Worm (Caenorhabditis elegans) whole organism, midembryonic: ENCODE measurements around the gene znf-622.

Experiments used
- T22C8.4 ChIP-seq: fragments of 200-800 bp; sonication (Bioruptor generic); IDR thresholded peaks from 2 replicates; pipeline ENCODE4 v1.3.6; 2022; ENCODE audit warnings: missing genetic modification characterization, missing compliant biosample characterization
- cog-1 ChIP-seq: sonication (generic microtip); optimal IDR thresholded peaks from 2 replicates; lab custom pipeline; 2016; ENCODE audit warnings: missing genetic modification characterization, missing compliant biosample characterization
- flt-1 ChIP-seq: fragments of 200-800 bp; sonication (Bioruptor generic); IDR thresholded peaks from 2 replicates; pipeline ENCODE4 v1.3.6; 2022; ENCODE audit warnings: missing genetic modification characterization, missing compliant biosample characterization
- klf-2 ChIP-seq: fragments of 200-800 bp; sonication (Bioruptor generic); conservative IDR thresholded peaks from 2 replicates; pipeline ENCODE4 v1.3.6; 2022; ENCODE audit warnings: missing genetic modification reagents, missing genetic modification characterization, missing compliant biosample characterization
- med-1 ChIP-seq: sonication (generic microtip); optimal IDR thresholded peaks from 2 replicates; lab custom pipeline; 2017; ENCODE audit warnings: missing genetic modification characterization, mild to moderate bottlenecking, missing compliant biosample characterization, antibody characterized with exemption, missing genetic modification reagents; ENCODE audit not compliant: insufficient read depth
- ref-1 ChIP-seq: fragments of 200-800 bp; sonication (Bioruptor generic); conservative IDR thresholded peaks from 2 replicates; pipeline ENCODE4 v1.3.6; 2022; ENCODE audit warnings: missing genetic modification reagents, missing genetic modification characterization, missing compliant biosample characterization
- tab-1 ChIP-seq: fragments of 200-800 bp; sonication (Bioruptor generic); IDR thresholded peaks from 2 replicates; pipeline ENCODE4 v1.3.6; 2022; ENCODE audit warnings: missing genetic modification characterization, missing compliant biosample characterization
- ztf-23 ChIP-seq: fragments of 200-800 bp; sonication (Bioruptor generic); IDR thresholded peaks from 2 replicates; pipeline ENCODE4 v1.3.6; 2022; ENCODE audit warnings: missing genetic modification reagents, missing genetic modification characterization, missing compliant biosample characterization
- ztf-29 ChIP-seq: fragments of 200-800 bp; sonication (Bioruptor generic); IDR thresholded peaks from 2 replicates; pipeline ENCODE4 v1.3.6; 2022; ENCODE audit warnings: missing genetic modification reagents, missing genetic modification characterization, missing compliant biosample characterization

Gene znf-622

DNA sequence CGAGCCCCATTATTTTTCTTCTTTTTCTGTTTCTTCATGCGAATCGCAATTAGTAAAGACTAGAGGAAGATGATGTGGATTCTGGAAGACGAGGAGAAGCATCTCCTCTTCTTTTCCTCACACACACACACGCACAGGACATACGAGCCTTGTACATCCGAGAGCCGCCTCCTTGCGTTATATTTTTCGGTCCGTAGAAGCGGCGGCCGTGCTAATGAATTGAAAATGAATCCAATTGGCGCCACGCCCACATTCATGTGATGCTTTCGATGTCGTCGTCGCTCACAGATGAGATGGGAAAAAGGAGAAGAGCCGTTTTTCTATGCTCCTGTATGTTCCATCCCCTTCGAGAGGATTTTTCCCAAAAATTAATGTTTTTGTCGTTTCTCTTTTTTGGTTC, 30.0 kb upstream of the znf-622 start:
- no peak for TF ChIP-seq flt-1 (GFP tag; lab: Robert Waterston, UW)
- no peak for TF ChIP-seq med-1 (GFP tag; lab: Kevin White, UChicago)
- TF ChIP-seq cog-1 (tag; lab: Kevin White, UChicago): no peak
- no peak for TF ChIP-seq klf-2 (GFP tag; lab: Robert Waterston, UW)
- TF ChIP-seq ztf-29 (GFP tag; lab: Robert Waterston, UW): no peak
- no peak for TF ChIP-seq T22C8.4 (GFP tag; lab: Robert Waterston, UW)
- no peak for TF ChIP-seq tab-1 (GFP tag; lab: Robert Waterston, UW)
- no peak for TF ChIP-seq ref-1 (GFP tag; lab: Robert Waterston, UW)
- no peak for TF ChIP-seq ztf-23 (GFP tag; lab: Robert Waterston, UW)

- TF ChIP-seq ztf-23 (GFP tag; lab: Robert Waterston, UW): no peak
- TF ChIP-seq cog-1 (tag; lab: Kevin White, UChicago): no peak
- TF ChIP-seq ztf-29 (GFP tag; lab: Robert Waterston, UW): no peak
- TF ChIP-seq med-1 (GFP tag; lab: Kevin White, UChicago): no peak
- no peak for TF ChIP-seq klf-2 (GFP tag; lab: Robert Waterston, UW)
- TF ChIP-seq flt-1 (GFP tag; lab: Robert Waterston, UW): no peak
- TF ChIP-seq tab-1 (GFP tag; lab: Robert Waterston, UW): no peak
- TF ChIP-seq T22C8.4 (GFP tag; lab: Robert Waterston, UW): no peak
- TF ChIP-seq ref-1 (GFP tag; lab: Robert Waterston, UW): no peak
Measured at ce11 chrIII:6352459-6352858, 29.0 kb upstream of the znf-622 start.

DNA sequence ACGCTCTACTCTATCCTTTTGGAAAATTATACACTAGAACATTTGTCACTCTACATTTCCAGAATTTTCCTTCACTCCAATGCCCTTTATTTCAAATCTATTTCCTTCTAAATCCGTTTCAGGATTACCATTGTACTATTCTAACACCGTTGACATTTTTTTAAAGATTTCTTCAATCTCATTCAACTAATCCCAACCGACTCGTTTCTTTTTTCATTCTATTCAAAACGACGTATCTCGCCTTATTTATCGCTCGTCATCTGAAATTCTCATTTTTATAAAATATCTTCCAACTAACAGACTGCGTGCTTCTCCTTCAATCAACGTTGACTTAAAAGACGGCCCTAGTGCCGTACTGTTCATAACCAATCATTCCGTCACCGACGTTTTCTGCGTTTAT, 28.4 kb upstream of the znf-622 start, which contains the start of gene akap-1:
akap-1 (plus strand) TSS at position 301 of the 400 bp plus-strand sequence.
- no peak for TF ChIP-seq T22C8.4 (GFP tag; lab: Robert Waterston, UW)
- no peak for TF ChIP-seq ztf-23 (GFP tag; lab: Robert Waterston, UW)

ce11 chrIII:6355359-6355758, 26.1 kb upstream of the znf-622 start:
- TF ChIP-seq klf-2 (GFP tag; lab: Robert Waterston, UW) (no peak), tab-1 (GFP tag; lab: Robert Waterston, UW) (no peak), ztf-29 (GFP tag; lab: Robert Waterston, UW) (no peak), med-1 (GFP tag; lab: Kevin White, UChicago) (no peak), cog-1 (tag; lab: Kevin White, UChicago) (no peak), ztf-23 (GFP tag; lab: Robert Waterston, UW) (no peak), ref-1 (GFP tag; lab: Robert Waterston, UW) (no peak), flt-1 (GFP tag; lab: Robert Waterston, UW) (no peak), T22C8.4 (GFP tag; lab: Robert Waterston, UW) (no peak)

ce11 chrIII:6356007-6356406, 25.4 kb upstream of the znf-622 start:
- TF ChIP-seq ztf-23 (GFP tag; lab: Robert Waterston, UW) (no peak), ztf-29 (GFP tag; lab: Robert Waterston, UW) (no peak), T22C8.4 (GFP tag; lab: Robert Waterston, UW) (no peak), cog-1 (tag; lab: Kevin White, UChicago) (no peak), klf-2 (GFP tag; lab: Robert Waterston, UW) (no peak), tab-1 (GFP tag; lab: Robert Waterston, UW) (no peak), flt-1 (GFP tag; lab: Robert Waterston, UW) (no peak), ref-1 (GFP tag; lab: Robert Waterston, UW) (no peak), med-1 (GFP tag; lab: Kevin White, UChicago) (no peak)

- TF ChIP-seq flt-1 (GFP tag; lab: Robert Waterston, UW) (no peak), ref-1 (GFP tag; lab: Robert Waterston, UW) (no peak), T22C8.4 (GFP tag; lab: Robert Waterston, UW) (no peak), klf-2 (GFP tag; lab: Robert Waterston, UW) (no peak), cog-1 (tag; lab: Kevin White, UChicago) (no peak), med-1 (GFP tag; lab: Kevin White, UChicago) (no peak), tab-1 (GFP tag; lab: Robert Waterston, UW) (no peak), ztf-29 (GFP tag; lab: Robert Waterston, UW) (no peak), ztf-23 (GFP tag; lab: Robert Waterston, UW) (no peak)
Measured at ce11 chrIII:6356764-6357163, 24.7 kb upstream of the znf-622 start.

- TF ChIP-seq T22C8.4 (GFP tag; lab: Robert Waterston, UW) (no peak), klf-2 (GFP tag; lab: Robert Waterston, UW) (no peak), ref-1 (GFP tag; lab: Robert Waterston, UW) (no peak), ztf-29 (GFP tag; lab: Robert Waterston, UW) (no peak), cog-1 (tag; lab: Kevin White, UChicago) (no peak), ztf-23 (GFP tag; lab: Robert Waterston, UW) (no peak), med-1 (GFP tag; lab: Kevin White, UChicago) (no peak), flt-1 (GFP tag; lab: Robert Waterston, UW) (no peak), tab-1 (GFP tag; lab: Robert Waterston, UW) (no peak)
Measured at ce11 chrIII:6358704-6359103, 22.7 kb upstream of the znf-622 start.

DNA sequence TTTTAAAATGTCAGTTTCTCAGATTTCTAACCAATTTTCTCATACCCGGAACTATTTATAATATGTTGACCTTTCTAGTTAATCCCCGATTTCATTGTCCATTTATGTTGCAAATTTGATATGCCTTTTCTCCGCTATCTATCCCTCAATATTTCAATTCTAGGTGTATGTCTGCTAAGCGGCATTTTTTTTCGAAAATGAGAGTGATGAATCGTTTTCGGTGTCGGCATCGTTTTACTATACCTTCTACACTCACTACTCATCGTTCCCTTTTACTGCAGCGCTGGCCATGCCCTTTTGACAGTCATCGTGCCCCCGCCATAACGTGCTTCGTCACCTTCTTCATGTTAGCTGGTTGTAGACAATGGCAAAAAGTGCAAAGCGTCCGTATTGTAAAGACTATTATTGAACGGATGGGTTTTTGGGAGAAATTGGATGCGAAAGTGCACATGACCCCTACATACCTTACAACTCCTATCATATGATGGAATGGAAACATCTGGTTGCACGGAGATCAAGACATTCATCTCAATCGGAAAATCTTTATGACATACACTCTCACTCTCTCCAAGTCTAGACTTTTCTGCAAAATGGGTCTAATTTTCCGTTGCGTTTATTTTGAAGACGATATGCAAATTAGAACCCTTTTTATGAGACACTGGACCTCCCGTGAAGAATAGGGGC, 22.1 kb upstream of the znf-622 start:
- no peak for TF ChIP-seq ztf-23 (GFP tag; lab: Robert Waterston, UW)
- TF ChIP-seq klf-2 (GFP tag; lab: Robert Waterston, UW): no peak
- no peak for TF ChIP-seq ref-1 (GFP tag; lab: Robert Waterston, UW)
- no peak for TF ChIP-seq flt-1 (GFP tag; lab: Robert Waterston, UW)
- TF ChIP-seq tab-1 (GFP tag; lab: Robert Waterston, UW): no peak
- no peak for TF ChIP-seq ztf-29 (GFP tag; lab: Robert Waterston, UW)
- no peak for TF ChIP-seq T22C8.4 (GFP tag; lab: Robert Waterston, UW)
- no peak for TF ChIP-seq med-1 (GFP tag; lab: Kevin White, UChicago)
- no peak for TF ChIP-seq cog-1 (tag; lab: Kevin White, UChicago)
